Fruit fly (Drosophila melanogaster): ENCODE measurements around the gene Cog1.

- no peak for TF ChIP-seq psq (optimal IDR thresholded peaks at IDR 0.05)
- no peak for TF ChIP-seq CG8478 (optimal IDR thresholded peaks at IDR 0.05)
- no peak for TF ChIP-seq usp (GFP tag; optimal IDR thresholded peaks at IDR 0.05)
- no peak for TF ChIP-seq Dll (optimal IDR thresholded peaks at IDR 0.05)
- no peak for TF ChIP-seq pan (optimal IDR thresholded peaks at IDR 0.05)
- no peak for TF ChIP-seq EcR (GFP tag; optimal IDR thresholded peaks at IDR 0.05)
These were observed 6.8 kb upstream of the Cog1 start, which contains the start of gene CG12256 for dm6 chr3R:12226239-12226638.
